Worm (Caenorhabditis elegans): ENCODE measurements around the gene F09E5.14.
A peak's percentile ranks its signal among the peaks of the same experiment; 100 is the strongest.

F09E5.14 gene

DNA sequence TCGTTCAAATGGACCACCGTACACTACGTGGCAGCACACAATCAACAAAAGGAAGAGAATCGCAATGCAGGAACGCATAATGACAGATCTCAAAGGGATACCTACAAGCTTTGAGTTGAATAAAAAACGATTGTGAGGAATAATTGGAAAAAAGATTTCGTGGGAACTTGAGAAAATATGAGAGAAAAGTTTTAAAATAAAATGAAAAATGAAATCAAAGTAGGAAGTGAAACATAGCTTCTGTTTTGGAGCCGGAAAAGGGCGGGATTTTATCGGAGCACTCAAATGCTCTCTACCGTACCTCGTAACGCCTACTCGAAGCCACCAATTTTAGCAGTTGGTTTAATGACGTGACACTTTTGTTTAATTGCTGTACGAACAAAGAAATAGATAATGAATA lies at the start of gene F09E5.14:
F09E5.14 (minus strand) TSS at position 101 of the 400 bp plus-strand sequence.
- TF ChIP-seq nhr-25 (tag; optimal IDR thresholded peaks at IDR 0.05) = no peak
- TF ChIP-seq eor-1 (tag; optimal IDR thresholded peaks at IDR 0.05) = no peak
- no peak for TF ChIP-seq fkh-2 (tag; optimal IDR thresholded peaks at IDR 0.05)
- TF ChIP-seq daf-12 (tag; optimal IDR thresholded peaks at IDR 0.05) = no peak
- no peak for TF ChIP-seq nhr-76 (tag; optimal IDR thresholded peaks at IDR 0.05)
- TF ChIP-seq tbx-2 (tag; optimal IDR thresholded peaks at IDR 0.05) = no peak
- TF ChIP-seq elt-2 (tag; optimal IDR thresholded peaks at IDR 0.05) = no peak
- no peak for TF ChIP-seq unc-39 (tag; optimal IDR thresholded peaks at IDR 0.05)
- no peak for TF ChIP-seq elt-3 (tag; optimal IDR thresholded peaks at IDR 0.05)
- TF ChIP-seq zag-1 (tag; optimal IDR thresholded peaks at IDR 0.05) = no peak
- no peak for TF ChIP-seq egl-5 (tag; optimal IDR thresholded peaks at IDR 0.05)
- TF ChIP-seq lin-15B (tag; optimal IDR thresholded peaks at IDR 0.05) = no peak
- no peak for TF ChIP-seq elt-1 (tag; optimal IDR thresholded peaks at IDR 0.05)
- no peak for TF ChIP-seq fkh-10 (GFP tag; optimal IDR thresholded peaks at IDR 0.05)
- no peak for TF ChIP-seq nhr-67 (tag; optimal IDR thresholded peaks at IDR 0.05)
- TF ChIP-seq nhr-237 (tag; optimal IDR thresholded peaks at IDR 0.05) = no peak
- TF ChIP-seq lsy-12 (tag; optimal IDR thresholded peaks at IDR 0.05) = no peak
- no peak for TF ChIP-seq nhr-77 (tag; optimal IDR thresholded peaks at IDR 0.05)
- TF ChIP-seq sea-2 (GFP tag; optimal IDR thresholded peaks at IDR 0.05) = no peak
- TF ChIP-seq ceh-9 (tag; optimal IDR thresholded peaks at IDR 0.05) = no peak

DNA sequence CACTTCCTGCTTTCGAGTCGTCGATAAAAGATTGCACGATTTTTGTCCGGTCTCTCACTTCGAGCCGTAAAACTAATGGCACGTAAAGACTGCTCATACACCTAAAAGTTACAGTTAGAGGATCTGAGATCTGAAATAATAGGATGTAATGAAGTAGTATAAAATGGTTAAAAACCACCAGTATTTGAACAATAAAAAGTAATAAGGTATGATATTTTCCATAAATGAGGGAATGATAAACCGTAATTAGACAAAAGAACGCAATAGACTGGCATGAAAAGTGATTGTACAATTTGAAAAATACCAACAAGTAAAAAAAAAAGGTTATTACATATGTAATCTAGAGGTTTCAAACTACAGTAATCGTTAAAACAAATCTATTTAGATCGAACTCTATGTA lies 48.4 kb upstream of the F09E5.14 start, which contains the start of gene brap-2:
brap-2 (minus strand) TSS at position 101 of the 400 bp plus-strand sequence.
- TF ChIP-seq ceh-28 (tag; optimal IDR thresholded peaks at IDR 0.05) = no peak
- no peak for TF ChIP-seq ZK546.5 (tag; optimal IDR thresholded peaks at IDR 0.05)
- TF ChIP-seq elt-2 (tag; optimal IDR thresholded peaks at IDR 0.05) = no peak
- TF ChIP-seq egl-5 (tag; optimal IDR thresholded peaks at IDR 0.05) = no peak
- no peak for TF ChIP-seq ceh-9 (tag; optimal IDR thresholded peaks at IDR 0.05)
- TF ChIP-seq ceh-16 (tag; optimal IDR thresholded peaks at IDR 0.05) = no peak
- TF ChIP-seq jun-1 (tag; optimal IDR thresholded peaks at IDR 0.05) = no peak
- no peak for TF ChIP-seq nhr-67 (tag; optimal IDR thresholded peaks at IDR 0.05)
- TF ChIP-seq fos-1 (tag; optimal IDR thresholded peaks at IDR 0.05) = no peak
- no peak for TF ChIP-seq egl-27 (tag; optimal IDR thresholded peaks at IDR 0.05)
- no peak for TF ChIP-seq tbx-2 (tag; optimal IDR thresholded peaks at IDR 0.05)
- no peak for TF ChIP-seq fkh-2 (tag; optimal IDR thresholded peaks at IDR 0.05)
- no peak for TF ChIP-seq hmg-11 (tag; optimal IDR thresholded peaks at IDR 0.05)

DNA sequence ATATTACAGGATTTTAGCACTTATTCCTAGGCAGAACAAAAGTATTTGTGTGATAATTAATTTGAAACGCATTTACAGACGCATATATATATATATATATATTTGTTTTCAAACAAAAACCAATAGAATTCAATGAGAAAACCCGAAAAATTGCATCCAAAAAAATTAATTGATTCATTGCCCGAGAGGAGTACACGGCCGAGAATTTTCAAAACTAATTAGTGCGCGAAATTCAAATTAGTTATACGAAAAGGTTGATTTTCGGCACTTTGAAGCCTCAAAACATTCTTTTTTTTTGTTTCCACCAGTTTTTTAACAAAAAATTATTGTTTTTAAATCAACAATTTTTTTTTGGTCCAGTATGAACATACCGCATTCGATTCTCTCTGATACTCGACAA lies 46.8 kb upstream of the F09E5.14 start:
- TF ChIP-seq lsy-12 (tag; optimal IDR thresholded peaks at IDR 0.05) = no peak
- no peak for TF ChIP-seq egl-5 (tag; optimal IDR thresholded peaks at IDR 0.05)
- no peak for TF ChIP-seq nhr-77 (tag; optimal IDR thresholded peaks at IDR 0.05)
- TF ChIP-seq sea-2 (GFP tag; optimal IDR thresholded peaks at IDR 0.05) = no peak
- no peak for TF ChIP-seq tbx-2 (tag; optimal IDR thresholded peaks at IDR 0.05)
- no peak for TF ChIP-seq nhr-12 (tag; optimal IDR thresholded peaks at IDR 0.05)
- TF ChIP-seq elt-2 (tag; optimal IDR thresholded peaks at IDR 0.05) = no peak
- TF ChIP-seq ceh-82 (tag; optimal IDR thresholded peaks at IDR 0.05) = no peak
- TF ChIP-seq ztf-11 (tag; optimal IDR thresholded peaks at IDR 0.05) = no peak
- no peak for TF ChIP-seq hmg-11 (tag; optimal IDR thresholded peaks at IDR 0.05)
- TF ChIP-seq daf-12 (tag; optimal IDR thresholded peaks at IDR 0.05) = no peak
- no peak for TF ChIP-seq mml-1 (tag; optimal IDR thresholded peaks at IDR 0.05)
- no peak for TF ChIP-seq zag-1 (tag; optimal IDR thresholded peaks at IDR 0.05)
- no peak for TF ChIP-seq elt-3 (tag; optimal IDR thresholded peaks at IDR 0.05)
- no peak for TF ChIP-seq aly-2 (tag; optimal IDR thresholded peaks at IDR 0.05)
- TF ChIP-seq lin-15B (tag; optimal IDR thresholded peaks at IDR 0.05) = no peak

DNA sequence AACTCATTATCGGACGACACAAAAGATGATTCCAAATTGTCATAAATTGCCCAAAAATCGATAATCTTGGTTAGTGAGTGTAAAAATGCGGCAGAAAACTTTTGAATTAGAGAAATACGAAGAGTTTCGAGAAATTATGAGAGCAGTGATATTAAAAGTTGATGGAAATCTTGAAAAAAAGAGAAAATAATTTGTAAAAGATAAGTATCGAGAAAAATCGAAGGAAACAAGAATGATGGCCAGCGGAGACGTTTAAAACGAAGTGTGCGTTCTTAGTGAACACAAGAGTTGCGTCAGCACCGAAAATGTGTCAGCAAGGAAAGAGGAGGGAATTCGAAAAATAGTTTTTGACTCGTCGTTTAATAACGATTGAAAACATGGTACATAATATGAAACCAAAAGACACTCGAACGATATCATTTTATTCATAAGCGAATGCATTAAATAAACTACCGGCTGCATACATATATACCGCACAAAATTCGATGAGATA lies 45.2 kb upstream of the F09E5.14 start, which contains the start of gene ndx-6:
ndx-6 (minus strand) TSS at position 51 of the 493 bp plus-strand sequence.
- TF ChIP-seq nhr-23 (tag; optimal IDR thresholded peaks at IDR 0.05) (peak; percentile 92), ceh-16 (tag; optimal IDR thresholded peaks at IDR 0.05) (no peak), pqm-1 (tag; optimal IDR thresholded peaks at IDR 0.05) (peak; percentile 29), egl-5 (tag; optimal IDR thresholded peaks at IDR 0.05) (peak; percentile 64), mml-1 (tag; optimal IDR thresholded peaks at IDR 0.05) (no peak), ztf-11 (tag; optimal IDR thresholded peaks at IDR 0.05) (no peak), R02D3.7 (tag; optimal IDR thresholded peaks at IDR 0.05) (peak; percentile 61), lsy-12 (tag; optimal IDR thresholded peaks at IDR 0.05) (peak; percentile 26), ama-1 (optimal IDR thresholded peaks at IDR 0.05) (peak; percentile 73), nhr-12 (tag; optimal IDR thresholded peaks at IDR 0.05) (no peak), fkh-2 (tag; optimal IDR thresholded peaks at IDR 0.05) (no peak), tbx-2 (tag; optimal IDR thresholded peaks at IDR 0.05) (peak; percentile 66), pha-4 (tag; optimal IDR thresholded peaks at IDR 0.05) (peak; percentile 90), nhr-76 (tag; optimal IDR thresholded peaks at IDR 0.05) (no peak), unc-62 (GFP tag; optimal IDR thresholded peaks at IDR 0.05) (no peak), nhr-67 (tag; optimal IDR thresholded peaks at IDR 0.05) (no peak), nhr-28 (tag; optimal IDR thresholded peaks at IDR 0.05) (no peak), fos-1 (tag; optimal IDR thresholded peaks at IDR 0.05) (no peak), nhr-11 (tag; optimal IDR thresholded peaks at IDR 0.05) (no peak), nhr-43 (tag; optimal IDR thresholded peaks at IDR 0.05; ENCODE audit: poor library complexity, severe bottlenecking) (peak; percentile 86), nhr-25 (tag; optimal IDR thresholded peaks at IDR 0.05) (peak; percentile 92), nhr-77 (tag; optimal IDR thresholded peaks at IDR 0.05) (no peak), mdl-1 (tag; optimal IDR thresholded peaks at IDR 0.05) (no peak), aly-2 (tag; optimal IDR thresholded peaks at IDR 0.05) (peak; percentile 5), elt-3 (tag; optimal IDR thresholded peaks at IDR 0.05) (no peak), lin-15B (tag; optimal IDR thresholded peaks at IDR 0.05) (peak; percentile 75), lin-39 (tag; optimal IDR thresholded peaks at IDR 0.05) (peak; percentile 79), nhr-237 (tag; optimal IDR thresholded peaks at IDR 0.05) (no peak), snpc-4 (tag; optimal IDR thresholded peaks at IDR 0.05) (peak; percentile 75), daf-12 (tag; optimal IDR thresholded peaks at IDR 0.05) (no peak)
